Fruit fly (Drosophila melanogaster) whole organism, embryonic: ENCODE data around the gene Rim2.
A peak's percentile ranks its signal among the peaks of the same experiment; 100 is the strongest.

ENCODE experiments used
- Asciz ChIP-seq: fragments of 200-800 bp; sonication (Bioruptor generic); optimal IDR thresholded peaks from 2 replicates; lab custom pipeline; 2017; ENCODE audit warnings: missing biosample characterization, mild to moderate bottlenecking, missing genetic modification characterization, missing genetic modification reagents
- B-H1 ChIP-seq: fragments of 200-800 bp; sonication (Bioruptor generic); IDR thresholded peaks from 3 replicates; pipeline ENCODE4 v1.3.6; 2022; ENCODE audit warnings: missing biosample characterization, missing genetic modification characterization
- C15 ChIP-seq: fragments of 200-800 bp; sonication (Bioruptor generic); IDR thresholded peaks from 3 replicates; pipeline ENCODE4 v1.3.6; 2022; ENCODE audit warnings: missing biosample characterization, missing genetic modification characterization
- CG10209 ChIP-seq: fragments of 200-800 bp; sonication (Bioruptor generic); optimal IDR thresholded peaks from 3 replicates; lab custom pipeline; 2017; ENCODE audit warnings: missing biosample characterization, mild to moderate bottlenecking, missing genetic modification characterization, missing genetic modification reagents
- CG11695 ChIP-seq: fragments of 200-800 bp; sonication (Bioruptor generic); IDR thresholded peaks from 3 replicates; pipeline ENCODE4 v1.3.6; 2022; ENCODE audit warnings: missing biosample characterization, missing genetic modification characterization
- CG12659 ChIP-seq: fragments of 200-800 bp; sonication (Bioruptor generic); optimal IDR thresholded peaks from 3 replicates; lab custom pipeline; 2017; ENCODE audit warnings: mild to moderate bottlenecking, missing biosample characterization, missing genetic modification reagents, missing genetic modification characterization
- CG12744 ChIP-seq: fragments of 200-800 bp; sonication (Bioruptor generic); optimal IDR thresholded peaks from 2 replicates; lab custom pipeline; 2016; ENCODE audit warnings: missing biosample characterization, missing genetic modification characterization
- CG14014 ChIP-seq: fragments of 200-800 bp; sonication (Bioruptor generic); IDR thresholded peaks from 2 replicates; pipeline ENCODE4 v1.3.6; 2022; ENCODE audit warnings: missing biosample characterization, missing genetic modification characterization
- CG17328 ChIP-seq: fragments of 200-800 bp; sonication (Bioruptor generic); IDR thresholded peaks from 2 replicates; pipeline ENCODE4 v1.3.6; 2022; ENCODE audit warnings: missing biosample characterization, missing genetic modification characterization
- CG18476 ChIP-seq: fragments of 200-800 bp; sonication (Bioruptor generic); optimal IDR thresholded peaks from 2 replicates; lab custom pipeline; 2016; ENCODE audit warnings: missing biosample characterization, mild to moderate bottlenecking, missing genetic modification characterization
- CG2712 ChIP-seq: fragments of 200-800 bp; optimal IDR thresholded peaks from 3 replicates; lab custom pipeline; 2019; ENCODE audit warnings: missing biosample characterization, mild to moderate bottlenecking, missing genetic modification characterization, moderate library complexity
- CG30431 ChIP-seq: fragments of 200-800 bp; sonication (Bioruptor generic); optimal IDR thresholded peaks from 2 replicates; lab custom pipeline; 2017; ENCODE audit warnings: missing biosample characterization, missing genetic modification characterization
- CG31224 ChIP-seq: fragments of 200-800 bp; sonication (Bioruptor generic); IDR thresholded peaks from 2 replicates; pipeline ENCODE4 v1.3.6; 2022; ENCODE audit warnings: missing biosample characterization, missing genetic modification characterization
- CG31365 ChIP-seq: fragments of 200-800 bp; sonication (Bioruptor generic); optimal IDR thresholded peaks from 2 replicates; lab custom pipeline; 2018; ENCODE audit warnings: missing biosample characterization, mild to moderate bottlenecking, missing genetic modification characterization
- CG3163 ChIP-seq: fragments of 200-800 bp; sonication (Bioruptor generic); optimal IDR thresholded peaks from 3 replicates; lab custom pipeline; 2016; ENCODE audit warnings: missing biosample characterization, missing genetic modification characterization
- CG3847 ChIP-seq: fragments of 200-800 bp; sonication (Bioruptor generic); IDR thresholded peaks from 2 replicates; pipeline ENCODE4 v1.3.6; 2022; ENCODE audit warnings: missing biosample characterization, missing genetic modification characterization
- CG43689 ChIP-seq: fragments of 200-800 bp; sonication (Bioruptor generic); IDR thresholded peaks from 2 replicates; pipeline ENCODE4 v1.3.6; 2022; ENCODE audit warnings: missing biosample characterization, missing genetic modification characterization
- CG6272 ChIP-seq: fragments of 200-800 bp; sonication (Bioruptor generic); IDR thresholded peaks from 2 replicates; pipeline ENCODE4 v1.3.6; 2022; ENCODE audit warnings: missing biosample characterization, missing genetic modification characterization
- CG7839 ChIP-seq: fragments of 200-800 bp; sonication (Bioruptor generic); optimal IDR thresholded peaks from 3 replicates; lab custom pipeline; 2018; ENCODE audit warnings: missing biosample characterization, mild to moderate bottlenecking, missing genetic modification characterization, moderate library complexity
- CG8089 ChIP-seq: fragments of 200-800 bp; sonication (Bioruptor generic); optimal IDR thresholded peaks from 3 replicates; lab custom pipeline; 2016; ENCODE audit warnings: missing biosample characterization, missing genetic modification characterization
- CTCF ChIP-seq: fragments of 200-800 bp; sonication (Bioruptor generic); optimal IDR thresholded peaks from 2 replicates; lab custom pipeline; 2017; ENCODE audit warnings: missing biosample characterization, mild to moderate bottlenecking, missing genetic modification characterization, moderate library complexity
- Dp ChIP-seq: fragments of 200-800 bp; sonication (Bioruptor generic); optimal IDR thresholded peaks from 2 replicates; lab custom pipeline; 2018; ENCODE audit warnings: missing biosample characterization, mild to moderate bottlenecking, missing genetic modification characterization, moderate library complexity
- Fer3 ChIP-seq: fragments of 200-800 bp; sonication (Bioruptor generic); optimal IDR thresholded peaks from 2 replicates; lab custom pipeline; 2018; ENCODE audit warnings: missing biosample characterization, mild to moderate bottlenecking, missing genetic modification characterization, moderate library complexity
- Hmx ChIP-seq: fragments of 200-800 bp; sonication (Bioruptor generic); optimal IDR thresholded peaks from 2 replicates; lab custom pipeline; 2016; ENCODE audit warnings: missing biosample characterization, missing genetic modification characterization
- Mes4 ChIP-seq: fragments of 200-800 bp; sonication (Bioruptor generic); optimal IDR thresholded peaks from 2 replicates; lab custom pipeline; 2016; ENCODE audit warnings: missing biosample characterization, missing genetic modification characterization
- Nf-YC ChIP-seq: fragments of 200-800 bp; optimal IDR thresholded peaks from 3 replicates; lab custom pipeline; 2019; ENCODE audit warnings: missing biosample characterization, mild to moderate bottlenecking, missing genetic modification characterization, moderate library complexity
- Opbp ChIP-seq: fragments of 200-800 bp; sonication (Bioruptor generic); IDR thresholded peaks from 3 replicates; pipeline ENCODE4 v1.3.6; 2022; ENCODE audit warnings: missing biosample characterization, missing genetic modification characterization; ENCODE audit not compliant: partially characterized antibody
- Poxn ChIP-seq: fragments of 200-800 bp; sonication (Bioruptor generic); IDR thresholded peaks from 2 replicates; pipeline ENCODE4 v1.3.6; 2022; ENCODE audit warnings: missing biosample characterization, missing genetic modification characterization
- Sry-β ChIP-seq: fragments of 200-800 bp; sonication (Bioruptor generic); optimal IDR thresholded peaks from 2 replicates; lab custom pipeline; 2018; ENCODE audit warnings: missing biosample characterization, mild to moderate bottlenecking, missing genetic modification characterization, moderate library complexity
- Sry-δ ChIP-seq: fragments of 200-800 bp; sonication (Bioruptor generic); optimal IDR thresholded peaks from 2 replicates; lab custom pipeline; 2016; ENCODE audit warnings: missing biosample characterization, missing genetic modification characterization
- Taf1 ChIP-seq: fragments of 200-800 bp; sonication (Bioruptor generic); IDR thresholded peaks from 2 replicates; pipeline ENCODE4 v1.3.6; 2022; ENCODE audit warnings: missing biosample characterization, missing genetic modification characterization
- YL-1 ChIP-seq: fragments of 200-800 bp; sonication (Bioruptor generic); optimal IDR thresholded peaks from 3 replicates; lab custom pipeline; 2017; ENCODE audit warnings: missing biosample characterization, mild to moderate bottlenecking, missing genetic modification characterization
- al ChIP-seq: fragments of 200-800 bp; sonication (Bioruptor generic); IDR thresholded peaks from 2 replicates; pipeline ENCODE4 v1.3.6; 2022; ENCODE audit warnings: missing biosample characterization, missing genetic modification characterization
- ara ChIP-seq: fragments of 200-800 bp; sonication (Bioruptor generic); IDR thresholded peaks from 2 replicates; pipeline ENCODE4 v1.3.6; 2022; ENCODE audit warnings: missing biosample characterization, missing genetic modification characterization
- az2 ChIP-seq: fragments of 200-800 bp; sonication (Bioruptor generic); optimal IDR thresholded peaks from 3 replicates; lab custom pipeline; 2016; ENCODE audit warnings: missing biosample characterization, missing genetic modification characterization
- bbx ChIP-seq: fragments of 200-800 bp; sonication (Bioruptor generic); IDR thresholded peaks from 2 replicates; pipeline ENCODE4 v1.3.6; 2022; ENCODE audit warnings: missing biosample characterization, missing genetic modification characterization; ENCODE audit not compliant: partially characterized antibody
- chinmo ChIP-seq: fragments of 200-800 bp; sonication (Bioruptor generic); IDR thresholded peaks from 4 replicates; pipeline ENCODE4 v1.3.6; 2022; ENCODE audit warnings: missing biosample characterization, missing genetic modification characterization; ENCODE audit not compliant: partially characterized antibody
- corto ChIP-seq: fragments of 200-800 bp; sonication (Bioruptor generic); optimal IDR thresholded peaks from 2 replicates; lab custom pipeline; 2016; ENCODE audit warnings: missing biosample characterization, mild to moderate bottlenecking, missing genetic modification characterization, moderate library complexity
- gfzf ChIP-seq: fragments of 200-800 bp; sonication (Bioruptor generic); optimal IDR thresholded peaks from 2 replicates; lab custom pipeline; 2016; ENCODE audit warnings: missing biosample characterization, mild to moderate bottlenecking, missing genetic modification characterization, moderate library complexity
- gro ChIP-seq: fragments of 200-800 bp; sonication (Bioruptor generic); optimal IDR thresholded peaks from 2 replicates; lab custom pipeline; 2016; ENCODE audit warnings: missing biosample characterization, missing genetic modification characterization
- ind ChIP-seq: fragments of 200-800 bp; sonication (Bioruptor generic); optimal IDR thresholded peaks from 3 replicates; lab custom pipeline; 2016; ENCODE audit warnings: missing biosample characterization, missing genetic modification characterization
- jigr1 ChIP-seq: fragments of 200-800 bp; sonication (Bioruptor generic); IDR thresholded peaks from 3 replicates; pipeline ENCODE4 v1.3.6; 2022; ENCODE audit warnings: missing biosample characterization, missing genetic modification characterization
- mam ChIP-seq: fragments of 200-800 bp; sonication (Bioruptor generic); optimal IDR thresholded peaks from 3 replicates; lab custom pipeline; 2016; ENCODE audit warnings: missing biosample characterization, missing genetic modification characterization
- mirr ChIP-seq: fragments of 200-800 bp; sonication (Bioruptor generic); optimal IDR thresholded peaks from 3 replicates; lab custom pipeline; 2018; ENCODE audit warnings: missing biosample characterization, mild to moderate bottlenecking, missing genetic modification characterization
- pum ChIP-seq: fragments of 200-800 bp; sonication (Bioruptor generic); optimal IDR thresholded peaks from 2 replicates; lab custom pipeline; 2016; ENCODE audit warnings: missing biosample characterization, missing genetic modification characterization
- sc ChIP-seq, 3 experiments: fragments of >200 bp in 2 of 3; fragments of 200-800 bp in 1 of 3; sonication (Bioruptor generic) in 1 of 3; optimal IDR thresholded peaks; 2 replicates in 2 of 3; 3 replicates in 1 of 3; lab custom pipeline; 2017; ENCODE audit warnings: mild to moderate bottlenecking in 1 of 3, missing biosample characterization in 1 of 3, missing genetic modification characterization in 1 of 3, missing genetic modification reagents in 1 of 3
- sens ChIP-seq: fragments of 200-800 bp; sonication (Bioruptor generic); peaks from one replicate; lab custom pipeline; 2016; ENCODE audit warnings: missing biosample characterization, missing genetic modification characterization
- ssp ChIP-seq: fragments of 200-800 bp; sonication (Bioruptor generic); IDR thresholded peaks from 2 replicates; pipeline ENCODE4 v1.3.6; 2022; ENCODE audit warnings: missing biosample characterization, missing genetic modification characterization
- trem ChIP-seq: fragments of 200-800 bp; optimal IDR thresholded peaks from 3 replicates; lab custom pipeline; 2019; ENCODE audit warnings: missing biosample characterization, mild to moderate bottlenecking, missing genetic modification characterization, moderate library complexity
- wek ChIP-seq: fragments of 200-800 bp; sonication (Bioruptor generic); optimal IDR thresholded peaks from 3 replicates; lab custom pipeline; 2018; ENCODE audit warnings: missing biosample characterization, mild to moderate bottlenecking, missing genetic modification characterization, moderate library complexity
- yki ChIP-seq: fragments of >200 bp; optimal IDR thresholded peaks from 3 replicates; lab custom pipeline; 2018
- zen2 ChIP-seq: fragments of 200-800 bp; sonication (Bioruptor generic); IDR thresholded peaks from 3 replicates; pipeline ENCODE4 v1.3.6; 2022; ENCODE audit warnings: missing biosample characterization, missing genetic modification characterization; ENCODE audit not compliant: partially characterized antibody

Rim2 gene

dm6 chr2L:1729607-1730011, 5.4 kb upstream of the Rim2 start, which contains the start of the genes Eno and CG31937 (continued):
- TF ChIP-seq CG30431 (GFP tag; lab: Kevin White, UChicago): no peak
- 0 out of 2 replicates have a peak, but pooled peaks have one; percentile 21 for TF ChIP-seq CG3847 (GFP tag; lab: Robert Waterston, UW)
- peak; percentile 60 for TF ChIP-seq CG12659 (GFP tag; lab: Kevin White, UChicago)
- peak; percentile 40 for TF ChIP-seq CG8089 (GFP tag; lab: Kevin White, UChicago)
- peak; percentile 54 for TF ChIP-seq ind (GFP tag; lab: Kevin White, UChicago)
- no peak for TF ChIP-seq CTCF (GFP tag; lab: Kevin White, UChicago)
- no peak for TF ChIP-seq wek
- no peak for TF ChIP-seq corto (GFP tag; lab: Kevin White, UChicago)
- TF ChIP-seq CG3163 (GFP tag; lab: Kevin White, UChicago): no peak
- TF ChIP-seq sc (optimal IDR thresholded peaks at IDR 0.05; lab: Kevin White, UChicago): no peak
- no peak for TF ChIP-seq sc (GFP tag; optimal IDR thresholded peaks at IDR 0.05; lab: Kevin White, UChicago)
- peak; percentile 17; the same call in 2 of the 3 replicates for TF ChIP-seq B-H1 (GFP tag; lab: Robert Waterston, UW)
- TF ChIP-seq YL-1 (GFP tag; lab: Kevin White, UChicago): no peak
- peak; percentile 36 for TF ChIP-seq mirr (GFP tag; lab: Kevin White, UChicago)
- TF ChIP-seq gro (GFP tag; lab: Kevin White, UChicago): peak; percentile 25
- peak; percentile 17 for TF ChIP-seq CG12744
- TF ChIP-seq mam (GFP tag; lab: Kevin White, UChicago): peak; percentile 59
- TF ChIP-seq zen2 (GFP tag; lab: Robert Waterston, UW): no peak
- TF ChIP-seq Mes4 (GFP tag; lab: Kevin White, UChicago): no peak
- TF ChIP-seq Asciz (GFP tag; lab: Kevin White, UChicago): peak; percentile 25
- TF ChIP-seq CG31365 (tag; lab: Kevin White, UChicago): no peak
- TF ChIP-seq CG17328 (GFP tag; lab: Robert Waterston, UW): peak; percentile 48
- TF ChIP-seq Fer3 (tag; lab: Kevin White, UChicago): peak; percentile 27
- TF ChIP-seq Poxn (GFP tag; lab: Robert Waterston, UW): no peak
- TF ChIP-seq C15 (GFP tag; lab: Robert Waterston, UW): 0 out of 3 replicates have a peak, but pooled peaks have one; percentile 43
- TF ChIP-seq Dp: peak; percentile 22
- TF ChIP-seq CG2712 (tag; lab: Kevin White, UChicago): peak; percentile 37
- no peak for TF ChIP-seq Opbp (GFP tag; lab: Robert Waterston, UW)
- TF ChIP-seq ara (GFP tag; lab: Robert Waterston, UW): peak; percentile 68
- 0 out of 2 replicates have a peak, but pooled peaks have one; percentile 29 for TF ChIP-seq ssp (GFP tag; lab: Robert Waterston, UW)
- peak; percentile 39; the same call in 1 of the 3 replicates for TF ChIP-seq jigr1 (GFP tag; lab: Robert Waterston, UW)
- TF ChIP-seq gfzf (GFP tag; lab: Kevin White, UChicago): peak; percentile 15
- peak; percentile 45; the same call in 1 of the 2 replicates for TF ChIP-seq Taf1 (GFP tag; lab: Robert Waterston, UW)
- no peak for TF ChIP-seq trem
- TF ChIP-seq Nf-YC: peak; percentile 55
- no peak for TF ChIP-seq Hmx (GFP tag; lab: Kevin White, UChicago)
- TF ChIP-seq chinmo (GFP tag; lab: Robert Waterston, UW): no peak
- peak; percentile 90 for TF ChIP-seq Sry-β
- peak; percentile 72 for TF ChIP-seq al (GFP tag; lab: Robert Waterston, UW)
- TF ChIP-seq CG31224 (GFP tag; lab: Robert Waterston, UW): peak; percentile 56
- TF ChIP-seq yki (lab: Kevin White, UChicago): no peak
- TF ChIP-seq CG10209 (GFP tag; lab: Kevin White, UChicago): peak; percentile 48
- TF ChIP-seq CG18476 (GFP tag; lab: Kevin White, UChicago): no peak
- peak; percentile 93 for TF ChIP-seq sens (GFP tag; lab: Kevin White, UChicago)
- no peak for TF ChIP-seq az2
- TF ChIP-seq bbx (GFP tag; lab: Robert Waterston, UW): no peak
- peak; percentile 56 for TF ChIP-seq CG14014 (GFP tag; lab: Robert Waterston, UW)
- 0 out of 3 replicates have a peak, but pooled peaks have one; percentile 31 for TF ChIP-seq CG11695 (GFP tag; lab: Robert Waterston, UW)
- TF ChIP-seq pum (GFP tag; lab: Kevin White, UChicago): peak; percentile 18
- peak; percentile 47 for TF ChIP-seq CG7839 (tag; lab: Kevin White, UChicago)
- TF ChIP-seq CG43689 (GFP tag; lab: Robert Waterston, UW): no peak
- TF ChIP-seq CG6272 (GFP tag; lab: Robert Waterston, UW): peak; percentile 60
- TF ChIP-seq Sry-δ (GFP tag; lab: Kevin White, UChicago): peak; percentile 29
